Worm (Caenorhabditis elegans) whole organism, midembryonic: Measurements from ENCODE around the gene npr-37.

Experiments used
- T22C8.4 ChIP-seq: fragments of 200-800 bp; sonication (Bioruptor generic); IDR thresholded peaks from 2 replicates; pipeline ENCODE4 v1.3.6; 2022; ENCODE audit warnings: missing genetic modification characterization, missing compliant biosample characterization
- flt-1 ChIP-seq: fragments of 200-800 bp; sonication (Bioruptor generic); IDR thresholded peaks from 2 replicates; pipeline ENCODE4 v1.3.6; 2022; ENCODE audit warnings: missing genetic modification characterization, missing compliant biosample characterization
- klf-2 ChIP-seq: fragments of 200-800 bp; sonication (Bioruptor generic); conservative IDR thresholded peaks from 2 replicates; pipeline ENCODE4 v1.3.6; 2022; ENCODE audit warnings: missing genetic modification reagents, missing genetic modification characterization, missing compliant biosample characterization
- med-1 ChIP-seq: sonication (generic microtip); optimal IDR thresholded peaks from 2 replicates; lab custom pipeline; 2017; ENCODE audit warnings: missing genetic modification characterization, mild to moderate bottlenecking, missing compliant biosample characterization, antibody characterized with exemption, missing genetic modification reagents; ENCODE audit not compliant: insufficient read depth
- tab-1 ChIP-seq: fragments of 200-800 bp; sonication (Bioruptor generic); IDR thresholded peaks from 2 replicates; pipeline ENCODE4 v1.3.6; 2022; ENCODE audit warnings: missing genetic modification characterization, missing compliant biosample characterization
- ztf-29 ChIP-seq: fragments of 200-800 bp; sonication (Bioruptor generic); IDR thresholded peaks from 2 replicates; pipeline ENCODE4 v1.3.6; 2022; ENCODE audit warnings: missing genetic modification reagents, missing genetic modification characterization, missing compliant biosample characterization

ce11 chrIV:419674-420073, 61.3 kb downstream of the npr-37 start, which contains the start of gene eri-1:
- TF ChIP-seq med-1 (no peak), klf-2 (GFP tag; lab: Robert Waterston, UW) (no peak), ztf-29 (GFP tag; lab: Robert Waterston, UW) (no peak), flt-1 (GFP tag; lab: Robert Waterston, UW) (no peak), tab-1 (no peak), T22C8.4 (GFP tag; lab: Robert Waterston, UW) (peak; percentile 46; the same call in 1 of the 2 replicates)
